Worm (Caenorhabditis elegans) whole organism, L3 larva: ENCODE measurements around the gene mlk-1.

ENCODE experiments used
- ZK546.5 ChIP-seq: sonication (generic microtip); optimal IDR thresholded peaks from 2 replicates; lab custom pipeline; 2017; ENCODE audit warnings: missing biosample characterization, missing genetic modification characterization
- ceh-16 ChIP-seq: sonication (generic microtip); optimal IDR thresholded peaks from 2 replicates; lab custom pipeline; 2017; ENCODE audit warnings: missing biosample characterization, missing genetic modification characterization
- ceh-28 ChIP-seq: fragments of 150-350 bp; optimal IDR thresholded peaks from 2 replicates; lab custom pipeline; 2014; ENCODE audit warnings: missing biosample characterization, missing genetic modification reagents, missing genetic modification characterization
- ceh-82 ChIP-seq: fragments of 150-350 bp; optimal IDR thresholded peaks from 2 replicates; lab custom pipeline; 2014; ENCODE audit warnings: missing biosample characterization, missing genetic modification characterization
- daf-12 ChIP-seq: fragments of 150-350 bp; optimal IDR thresholded peaks from 2 replicates; lab custom pipeline; 2014; ENCODE audit warnings: missing biosample characterization, missing genetic modification reagents, missing genetic modification characterization
- egl-27 ChIP-seq: sonication (generic microtip); optimal IDR thresholded peaks from 4 replicates; lab custom pipeline; 2017; ENCODE audit warnings: missing biosample characterization, missing genetic modification reagents, missing genetic modification characterization
- egl-5 ChIP-seq: fragments of 150-350 bp; optimal IDR thresholded peaks from 2 replicates; lab custom pipeline; 2017; ENCODE audit warnings: missing biosample characterization, missing genetic modification reagents, missing genetic modification characterization, inconsistent platforms
- elt-1 ChIP-seq: fragments of 150-350 bp; optimal IDR thresholded peaks from 2 replicates; lab custom pipeline; 2014; ENCODE audit warnings: missing biosample characterization, missing genetic modification characterization
- elt-2 ChIP-seq: sonication (generic microtip); optimal IDR thresholded peaks from 2 replicates; lab custom pipeline; 2016; ENCODE audit warnings: missing genetic modification reagents, mild to moderate bottlenecking, missing genetic modification characterization, missing compliant biosample characterization
- elt-3 ChIP-seq, 3 experiments: fragments of 150-350 bp in 1 of 3; sonication (generic microtip) in 2 of 3; optimal IDR thresholded peaks; 2 replicates in 2 of 3; 4 replicates in 1 of 3; lab custom pipeline; 2014 to 2017; ENCODE audit warnings: missing biosample characterization in 3 of 3, missing genetic modification characterization in 3 of 3
- eor-1 ChIP-seq, 2 experiments: fragments of 150-350 bp; optimal IDR thresholded peaks; 2 replicates each; lab custom pipeline; 2014 to 2018; ENCODE audit warnings: missing biosample characterization in 2 of 2, missing genetic modification characterization in 2 of 2
- fkh-10 ChIP-seq: sonication (generic microtip); optimal IDR thresholded peaks from 2 replicates; lab custom pipeline; 2017; ENCODE audit warnings: missing biosample characterization, missing genetic modification reagents, missing genetic modification characterization
- fkh-2 ChIP-seq: fragments of 150-350 bp; optimal IDR thresholded peaks from 2 replicates; lab custom pipeline; 2014; ENCODE audit warnings: missing biosample characterization, missing genetic modification reagents, missing genetic modification characterization
- fos-1 ChIP-seq: fragments of 150-350 bp; optimal IDR thresholded peaks from 2 replicates; lab custom pipeline; 2014; ENCODE audit warnings: missing biosample characterization, missing genetic modification characterization
- hmg-11 ChIP-seq: sonication (generic microtip); optimal IDR thresholded peaks from 2 replicates; lab custom pipeline; 2016; ENCODE audit warnings: missing genetic modification characterization, missing compliant biosample characterization
- jun-1 ChIP-seq: fragments of 150-350 bp; optimal IDR thresholded peaks from 2 replicates; lab custom pipeline; 2014; ENCODE audit warnings: missing biosample characterization, missing genetic modification reagents, missing genetic modification characterization
- lin-15B ChIP-seq: fragments of 150-350 bp; optimal IDR thresholded peaks from 2 replicates; lab custom pipeline; 2014; ENCODE audit warnings: missing biosample characterization, missing genetic modification characterization
- lin-39 ChIP-seq: fragments of 150-350 bp; optimal IDR thresholded peaks from 2 replicates; lab custom pipeline; 2018; ENCODE audit warnings: missing biosample characterization, missing genetic modification reagents, missing genetic modification characterization
- mdl-1 ChIP-seq: fragments of 150-350 bp; optimal IDR thresholded peaks from 2 replicates; lab custom pipeline; 2014; ENCODE audit warnings: missing biosample characterization, missing genetic modification characterization
- mml-1 ChIP-seq: fragments of 150-350 bp; sonication (generic microtip); optimal IDR thresholded peaks from 3 replicates; lab custom pipeline; 2014; ENCODE audit warnings: missing biosample characterization, missing genetic modification characterization
- nfya-1 ChIP-seq: sonication (generic microtip); optimal IDR thresholded peaks from 2 replicates; lab custom pipeline; 2017; ENCODE audit warnings: missing genetic modification characterization, mild to moderate bottlenecking, missing compliant biosample characterization, antibody characterized with exemption, moderate library complexity; ENCODE audit not compliant: insufficient read depth
- nhr-11 ChIP-seq: fragments of 150-350 bp; optimal IDR thresholded peaks from 2 replicates; lab custom pipeline; 2014; ENCODE audit warnings: missing biosample characterization, missing genetic modification characterization
- nhr-23 ChIP-seq: fragments of 150-350 bp; optimal IDR thresholded peaks from 2 replicates; lab custom pipeline; 2014; ENCODE audit warnings: missing biosample characterization, missing genetic modification reagents, missing genetic modification characterization
- nhr-25 ChIP-seq: sonication (generic microtip); optimal IDR thresholded peaks from 2 replicates; lab custom pipeline; 2017; ENCODE audit warnings: missing biosample characterization, missing genetic modification characterization
- nhr-28 ChIP-seq: fragments of 150-350 bp; optimal IDR thresholded peaks from 2 replicates; lab custom pipeline; 2014; ENCODE audit warnings: missing biosample characterization, missing genetic modification characterization
- nhr-67 ChIP-seq: fragments of 150-350 bp; optimal IDR thresholded peaks from 2 replicates; lab custom pipeline; 2014; ENCODE audit warnings: missing biosample characterization, missing genetic modification characterization
- nhr-77 ChIP-seq: fragments of 150-350 bp; optimal IDR thresholded peaks from 2 replicates; lab custom pipeline; 2014; ENCODE audit warnings: missing biosample characterization, missing genetic modification characterization
- pha-4 ChIP-seq: fragments of 150-350 bp; optimal IDR thresholded peaks from 2 replicates; lab custom pipeline; 2014; ENCODE audit warnings: missing biosample characterization, missing genetic modification reagents, missing genetic modification characterization
- pqm-1 ChIP-seq: fragments of 150-350 bp; optimal IDR thresholded peaks from 2 replicates; lab custom pipeline; 2017; ENCODE audit warnings: missing biosample characterization, missing genetic modification characterization, inconsistent platforms
- skn-1 ChIP-seq: fragments of 150-350 bp; optimal IDR thresholded peaks from 2 replicates; lab custom pipeline; 2014; ENCODE audit warnings: missing biosample characterization, missing genetic modification characterization
- snpc-4 ChIP-seq: fragments of 150-350 bp; optimal IDR thresholded peaks from 2 replicates; lab custom pipeline; 2014; ENCODE audit warnings: missing biosample characterization, missing genetic modification characterization
- tbx-2 ChIP-seq: sonication (generic microtip); optimal IDR thresholded peaks from 2 replicates; lab custom pipeline; 2016; ENCODE audit warnings: mild to moderate bottlenecking, missing genetic modification characterization, missing compliant biosample characterization
- unc-39 ChIP-seq: sonication (generic microtip); optimal IDR thresholded peaks from 4 replicates; lab custom pipeline; 2017; ENCODE audit warnings: missing biosample characterization, missing genetic modification characterization
- unc-62 ChIP-seq: fragments of 150-350 bp; sonication (generic microtip); optimal IDR thresholded peaks from 4 replicates; lab custom pipeline; 2014; ENCODE audit warnings: missing biosample characterization, missing genetic modification reagents, missing genetic modification characterization
- zag-1 ChIP-seq: fragments of 150-350 bp; optimal IDR thresholded peaks from 2 replicates; lab custom pipeline; 2014; ENCODE audit warnings: missing biosample characterization, missing genetic modification characterization
- ztf-11 ChIP-seq: fragments of 150-350 bp; optimal IDR thresholded peaks from 2 replicates; lab custom pipeline; 2014; ENCODE audit warnings: missing biosample characterization, missing genetic modification characterization
- ztf-4 ChIP-seq: fragments of 150-350 bp; optimal IDR thresholded peaks from 2 replicates; lab custom pipeline; 2014; ENCODE audit warnings: missing biosample characterization, missing genetic modification characterization

Gene mlk-1

DNA sequence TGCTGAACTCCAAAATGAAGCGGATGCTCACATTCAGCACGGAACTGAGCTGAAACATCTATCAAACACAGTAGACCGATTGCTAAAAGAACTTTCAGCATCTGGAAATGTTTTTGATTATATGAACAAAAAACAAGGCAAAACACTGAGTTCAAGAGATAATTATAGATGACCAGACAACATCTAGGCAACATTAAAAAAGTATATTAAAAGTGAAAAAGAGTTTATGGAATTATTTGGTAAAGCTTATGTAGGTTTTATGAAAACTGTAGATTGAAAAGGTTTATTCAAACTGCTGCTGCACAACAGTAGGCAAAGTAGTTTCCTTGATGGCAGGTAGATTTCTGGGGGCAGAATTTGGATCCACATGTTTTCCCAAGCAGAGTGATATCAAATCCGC lies 28.2 kb downstream of the mlk-1 start, which contains the start of gene K11D12.7:
Gene K11D12.7, minus strand, starts transcription at position 101 of the 400 bp plus-strand sequence.
- TF ChIP-seq fkh-2 (no peak), skn-1 (no peak), elt-3 (tag; optimal IDR thresholded peaks at IDR 0.05; lab: Kevin White, UChicago) (no peak), mdl-1 (tag; lab: Kevin White, UChicago) (no peak), nhr-67 (tag; lab: Kevin White, UChicago) (no peak), ztf-4 (tag; lab: Kevin White, UChicago) (no peak), nfya-1 (no peak), elt-2 (no peak), elt-1 (tag; lab: Kevin White, UChicago) (no peak), nhr-23 (no peak), tbx-2 (tag; lab: Kevin White, UChicago) (no peak), hmg-11 (tag; lab: Kevin White, UChicago) (no peak), daf-12 (no peak), fos-1 (no peak), fkh-10 (GFP tag; lab: Kevin White, UChicago) (no peak), nhr-11 (no peak), unc-39 (tag; lab: Kevin White, UChicago) (no peak), pha-4 (tag; lab: Kevin White, UChicago) (no peak), zag-1 (tag; lab: Kevin White, UChicago) (no peak)

DNA sequence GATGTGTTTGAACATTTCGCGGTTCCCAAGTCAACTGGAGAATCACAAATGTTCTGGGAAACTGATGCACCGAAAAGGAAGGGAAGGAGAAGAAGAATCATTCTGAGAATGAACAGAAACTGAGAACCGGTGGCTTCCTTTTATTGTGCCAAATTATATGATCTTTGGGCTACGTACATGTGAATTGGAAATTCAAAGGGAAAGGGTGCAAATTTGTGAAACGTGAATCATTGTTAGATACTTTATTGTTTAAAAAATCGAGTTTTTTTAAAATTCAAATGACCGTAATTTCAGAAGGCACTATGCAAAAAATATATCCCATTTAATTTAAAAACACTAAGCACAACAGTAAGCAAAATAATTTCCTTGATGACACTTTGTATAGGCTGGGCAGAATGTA lies 29.6 kb downstream of the mlk-1 start, which contains the start of gene K11D12.6:
Gene K11D12.6, minus strand, starts transcription at position 101 of the 400 bp plus-strand sequence.
- TF ChIP-seq ztf-4 (tag; lab: Kevin White, UChicago) (no peak), egl-27 (tag; lab: Kevin White, UChicago) (no peak), pha-4 (tag; lab: Kevin White, UChicago) (no peak), ceh-28 (tag; lab: Kevin White, UChicago) (no peak), ztf-11 (tag; lab: Kevin White, UChicago) (no peak), nhr-25 (no peak), unc-62 (GFP tag; lab: Kevin White, UChicago) (no peak), nhr-28 (tag; lab: Kevin White, UChicago) (no peak), ceh-82 (tag; lab: Kevin White, UChicago) (no peak), lin-15B (tag; lab: Kevin White, UChicago) (no peak), elt-1 (tag; lab: Kevin White, UChicago) (no peak), mdl-1 (tag; lab: Kevin White, UChicago) (no peak), unc-39 (tag; lab: Kevin White, UChicago) (no peak), jun-1 (tag; lab: Kevin White, UChicago) (no peak), tbx-2 (tag; lab: Kevin White, UChicago) (no peak), eor-1 (tag; optimal IDR thresholded peaks at IDR 0.05; lab: Kevin White, UChicago) (no peak), ZK546.5 (tag; lab: Kevin White, UChicago) (no peak), ceh-16 (tag; lab: Kevin White, UChicago) (no peak), daf-12 (no peak)

DNA sequence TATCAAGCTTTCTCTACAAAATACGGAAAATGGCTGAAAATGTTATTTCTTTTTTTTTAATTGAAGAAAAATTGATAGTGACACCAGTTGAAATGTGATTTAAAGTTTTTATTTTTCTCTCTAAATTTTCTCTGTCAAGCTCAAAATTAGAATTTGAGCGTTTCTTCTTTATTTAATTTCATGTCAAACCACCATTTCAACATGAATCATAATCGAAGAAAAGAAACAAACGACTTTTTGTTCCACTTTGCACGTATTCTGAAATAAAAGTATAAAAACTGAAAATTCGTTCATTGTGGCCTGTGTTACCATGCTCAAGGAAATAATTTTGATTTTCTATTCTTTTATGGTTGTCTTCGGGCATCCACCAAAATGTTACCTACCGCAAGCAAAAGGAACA lies 31.5 kb downstream of the mlk-1 start, which contains the start of gene K11D12.13:
Gene K11D12.13, plus strand, starts transcription at position 301 of the 400 bp plus-strand sequence.
- TF ChIP-seq elt-3 (tag; optimal IDR thresholded peaks at IDR 0.05; lab: Kevin White, UChicago) (no peak), egl-27 (tag; lab: Kevin White, UChicago) (no peak), hmg-11 (tag; lab: Kevin White, UChicago) (no peak), egl-5 (no peak), nhr-77 (no peak), lin-39 (tag; lab: Kevin White, UChicago) (no peak), fos-1 (no peak), pha-4 (tag; lab: Kevin White, UChicago) (no peak), elt-1 (tag; lab: Kevin White, UChicago) (no peak)

DNA sequence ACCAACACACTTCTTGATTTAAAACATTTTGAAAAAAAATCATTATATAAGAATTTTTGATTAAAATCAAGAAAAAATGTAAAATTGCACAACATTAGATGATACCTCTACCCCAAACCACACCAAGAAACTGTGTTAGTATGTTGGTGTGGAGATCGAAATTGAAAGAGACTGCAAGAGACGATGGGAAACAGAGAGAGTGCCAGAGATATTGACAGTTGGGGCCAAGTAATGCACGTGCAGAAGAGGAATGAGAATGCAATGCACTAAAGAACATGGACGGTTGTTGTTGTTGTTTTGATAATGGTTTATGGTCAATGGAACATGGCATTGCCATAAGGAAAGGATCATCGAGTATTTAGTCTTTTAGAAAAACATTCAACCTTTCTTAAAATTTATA lies 32.4 kb downstream of the mlk-1 start:
- no peak for TF ChIP-seq fkh-2
- no peak for TF ChIP-seq jun-1 (tag; lab: Kevin White, UChicago)
- TF ChIP-seq pha-4 (tag; lab: Kevin White, UChicago), result peak; percentile 11
- no peak for TF ChIP-seq ZK546.5 (tag; lab: Kevin White, UChicago)
- no peak for TF ChIP-seq daf-12
- no peak for TF ChIP-seq skn-1
- TF ChIP-seq mdl-1 (tag; lab: Kevin White, UChicago), result peak; percentile 68
- TF ChIP-seq snpc-4 (tag; lab: Kevin White, UChicago), result no peak
- peak; percentile 48 for TF ChIP-seq elt-2
- TF ChIP-seq ztf-11 (tag; lab: Kevin White, UChicago), result no peak
- TF ChIP-seq mml-1, result peak; percentile 58
- peak; percentile 41 for TF ChIP-seq pqm-1
- TF ChIP-seq lin-39 (tag; lab: Kevin White, UChicago), result peak; percentile 0
- TF ChIP-seq egl-5, result no peak
- TF ChIP-seq elt-1 (tag; lab: Kevin White, UChicago), result no peak
- TF ChIP-seq tbx-2 (tag; lab: Kevin White, UChicago), result no peak
- TF ChIP-seq nhr-23, result peak; percentile 42
